Worm (Caenorhabditis elegans) whole organism, mixed stage, embryonic: ENCODE results near the gene exos-4.2.

Experiments used
- elt-3 ChIP-seq: fragments of 150-350 bp; optimal IDR thresholded peaks from 2 replicates; lab custom pipeline; 2014; ENCODE audit warnings: missing biosample characterization, missing genetic modification characterization
- lin-13 ChIP-seq: fragments of 150-350 bp; optimal IDR thresholded peaks from 2 replicates; lab custom pipeline; 2014; ENCODE audit warnings: missing biosample characterization, missing genetic modification characterization
- lsy-2 ChIP-seq: fragments of 150-350 bp; optimal IDR thresholded peaks from 2 replicates; lab custom pipeline; 2014; ENCODE audit warnings: missing biosample characterization, missing genetic modification characterization
- pha-4 ChIP-seq: fragments of 150-350 bp; optimal IDR thresholded peaks from 2 replicates; lab custom pipeline; 2018; ENCODE audit warnings: missing biosample characterization, missing genetic modification reagents, missing genetic modification characterization
- snpc-4 ChIP-seq: fragments of 150-350 bp; optimal IDR thresholded peaks from 2 replicates; lab custom pipeline; 2014; ENCODE audit warnings: missing biosample characterization, missing genetic modification characterization
- ztf-11 ChIP-seq: fragments of 150-350 bp; optimal IDR thresholded peaks from 2 replicates; lab custom pipeline; 2014; ENCODE audit warnings: missing biosample characterization, missing genetic modification characterization

- no peak for TF ChIP-seq ztf-11 (tag; lab: Kevin White, UChicago)
- TF ChIP-seq lin-13 (tag; lab: Kevin White, UChicago), result no peak
- TF ChIP-seq pha-4, result no peak
- TF ChIP-seq lsy-2, result no peak
- TF ChIP-seq snpc-4 (tag; lab: Kevin White, UChicago), result no peak
- no peak for TF ChIP-seq elt-3 (tag; lab: Kevin White, UChicago)
These were observed 27.0 kb upstream of the exos-4.2 start, which contains the start of gene zip-2 for ce11 chrIII:832855-833504.
